Fruit fly (Drosophila melanogaster) whole organism, prepupa: ENCODE results near the gene CG42587.

ENCODE experiments used
- CG10631 ChIP-seq: fragments of 200-800 bp; sonication (Bioruptor generic); optimal IDR thresholded peaks from 2 replicates; lab custom pipeline; 2016; ENCODE audit warnings: missing biosample characterization, missing genetic modification characterization
- CG15336 ChIP-seq: fragments of 200-800 bp; sonication (Bioruptor generic); IDR thresholded peaks from 2 replicates; pipeline ENCODE4 v1.3.6; 2022; ENCODE audit warnings: missing biosample characterization, missing genetic modification characterization
- CG6792 ChIP-seq: fragments of 200-800 bp; sonication (Bioruptor generic); optimal IDR thresholded peaks from 3 replicates; lab custom pipeline; 2016; ENCODE audit warnings: missing biosample characterization, missing genetic modification characterization
- acj6 ChIP-seq: fragments of 200-800 bp; sonication (Bioruptor generic); optimal IDR thresholded peaks from 3 replicates; lab custom pipeline; 2016; ENCODE audit warnings: missing biosample characterization, missing genetic modification characterization

DNA sequence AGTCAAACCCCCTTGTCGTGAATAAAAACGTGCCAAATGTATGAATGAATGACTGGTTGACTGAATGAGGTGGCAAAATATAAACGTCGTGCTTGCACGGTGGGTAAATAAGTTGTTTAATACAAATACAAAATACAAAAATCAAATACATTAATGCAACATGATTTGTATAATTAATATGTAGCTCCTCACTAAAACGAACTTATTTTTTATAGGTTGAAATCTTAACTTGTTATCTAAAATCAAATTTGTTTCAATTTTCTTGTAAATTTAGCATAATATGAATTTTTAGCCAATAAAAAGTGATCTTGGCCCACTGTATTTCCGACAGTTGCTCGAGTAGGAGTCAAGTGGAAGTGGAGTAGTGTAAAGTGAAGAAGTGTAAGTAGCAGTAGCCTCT, 47.1 kb downstream of the CG42587 start:
- TF ChIP-seq CG10631 (no peak), CG15336 (GFP tag; lab: Robert Waterston, UW) (peak; percentile 55; the same call in 1 of the 2 replicates), CG6792 (GFP tag; lab: Kevin White, UChicago) (peak; percentile 16), acj6 (GFP tag; lab: Kevin White, UChicago) (peak; percentile 1)
